Fruit fly (Drosophila melanogaster): Measurements from ENCODE around the gene NP15.6.

Gene NP15.6

dm6 chr3R:18983614-18984185 lies 43.5 kb upstream of the NP15.6 start, which contains the start of the genes snRNP-U1-C and gukh:
Gene snRNP-U1-C, minus strand, starts transcription at chr3R:18983650.
Gene gukh, plus strand, starts transcription at chr3R:18984025.
- peak; percentile 47 for TF ChIP-seq Ravus (GFP tag; IDR thresholded peaks at IDR 0.05)
- peak; percentile 35 for TF ChIP-seq Poxn (GFP tag; IDR thresholded peaks at IDR 0.05)
- no peak for TF ChIP-seq Gsc (GFP tag; IDR thresholded peaks at IDR 0.05)
- TF ChIP-seq vfl (GFP tag; optimal IDR thresholded peaks at IDR 0.05): peak; percentile 48
- peak; percentile 76 for TF ChIP-seq E2f2 (GFP tag; IDR thresholded peaks at IDR 0.05)
- TF ChIP-seq rib (GFP tag; IDR thresholded peaks at IDR 0.05): peak; percentile 35; the same call in 1 of the 2 replicates
- TF ChIP-seq CG8478 (optimal IDR thresholded peaks at IDR 0.05): no peak
- no peak for TF ChIP-seq Hr39 (optimal IDR thresholded peaks at IDR 0.05)
- TF ChIP-seq CG18599 (GFP tag; optimal IDR thresholded peaks at IDR 0.05): peak; percentile 85
- TF ChIP-seq Side (GFP tag; optimal IDR thresholded peaks at IDR 0.05): peak; percentile 25
- TF ChIP-seq Oli (tag; optimal IDR thresholded peaks at IDR 0.05): peak; percentile 77
- peak; percentile 79 for TF ChIP-seq CG14441 (GFP tag; IDR thresholded peaks at IDR 0.05)
- peak; percentile 20 for TF ChIP-seq Antp (GFP tag; optimal IDR thresholded peaks at IDR 0.05)
- TF ChIP-seq vnd (GFP tag; IDR thresholded peaks at IDR 0.05; ENCODE audit: partially characterized antibody): no peak; the same call in 1 of the 3 replicates
- peak; percentile 5 for TF ChIP-seq fu2 (GFP tag; optimal IDR thresholded peaks at IDR 0.05)
- TF ChIP-seq sqz (GFP tag; optimal IDR thresholded peaks at IDR 0.05): peak; percentile 45
- TF ChIP-seq Dll (GFP tag; IDR thresholded peaks at IDR 0.05; ENCODE audit: partially characterized antibody): peak; percentile 84
- TF ChIP-seq hth (optimal IDR thresholded peaks at IDR 0.05): no peak
- TF ChIP-seq ERR (GFP tag; optimal IDR thresholded peaks at IDR 0.05): no peak
- TF ChIP-seq sisA (GFP tag; IDR thresholded peaks at IDR 0.05): peak; percentile 68
- TF ChIP-seq CG31441 (GFP tag; IDR thresholded peaks at IDR 0.05): peak; percentile 86
- TF ChIP-seq CG17186 (GFP tag; optimal IDR thresholded peaks at IDR 0.05): peak; percentile 9
- TF ChIP-seq CG6272 (GFP tag; IDR thresholded peaks at IDR 0.05): peak; percentile 52
- no peak for TF ChIP-seq crol (GFP tag; IDR thresholded peaks at IDR 0.05)
- TF ChIP-seq CG34224 (GFP tag; IDR thresholded peaks at IDR 0.05; ENCODE audit: partially characterized antibody): peak; percentile 53
- peak; percentile 70 for TF ChIP-seq Abd-B (GFP tag; optimal IDR thresholded peaks at IDR 0.05)
- no peak for TF ChIP-seq CG14965 (GFP tag; optimal IDR thresholded peaks at IDR 0.05; ENCODE audit: borderline replicate concordance)
- peak; percentile 82 for TF ChIP-seq CG32767 (GFP tag; IDR thresholded peaks at IDR 0.05)
- TF ChIP-seq bbx (GFP tag; IDR thresholded peaks at IDR 0.05; ENCODE audit: partially characterized antibody): peak; percentile 53; the same call in 1 of the 2 replicates
- TF ChIP-seq twi (tag; optimal IDR thresholded peaks at IDR 0.05): peak; percentile 66
- TF ChIP-seq CG15514 (GFP tag; optimal IDR thresholded peaks at IDR 0.05): peak; percentile 79
- peak; percentile 45; the same call in 1 of the 3 replicates for TF ChIP-seq zen2 (GFP tag; IDR thresholded peaks at IDR 0.05; ENCODE audit: partially characterized antibody)
- peak; percentile 71 for TF ChIP-seq CG10543 (GFP tag; optimal IDR thresholded peaks at IDR 0.05)
- TF ChIP-seq CG8290 (GFP tag; optimal IDR thresholded peaks at IDR 0.05): peak; percentile 76
- TF ChIP-seq CG8290 (tag; optimal IDR thresholded peaks at IDR 0.05): peak in 1 of 2 experiments; percentile 91
- TF ChIP-seq CG15601 (tag; optimal IDR thresholded peaks at IDR 0.05): peak; percentile 73
- TF ChIP-seq Dref (GFP tag; IDR thresholded peaks at IDR 0.05): peak; percentile 74
- peak; percentile 57 for TF ChIP-seq CG2202 (tag; optimal IDR thresholded peaks at IDR 0.05)
- peak; percentile 29; the same call in 1 of the 3 replicates for TF ChIP-seq gce (GFP tag; IDR thresholded peaks at IDR 0.05)
- peak; percentile 5 for TF ChIP-seq Hey (tag; optimal IDR thresholded peaks at IDR 0.05)
- TF ChIP-seq CG17385 (GFP tag; optimal IDR thresholded peaks at IDR 0.05): peak; percentile 67
- peak; percentile 90 for TF ChIP-seq CG1603 (tag; optimal IDR thresholded peaks at IDR 0.05)
- TF ChIP-seq Gug (GFP tag; IDR thresholded peaks at IDR 0.05): peak; percentile 62
- TF ChIP-seq CG12219 (GFP tag; optimal IDR thresholded peaks at IDR 0.05): peak; percentile 61
- TF ChIP-seq CG9727 (GFP tag; optimal IDR thresholded peaks at IDR 0.05): peak; percentile 76
- TF ChIP-seq CG5953 (GFP tag; IDR thresholded peaks at IDR 0.05): peak; percentile 85
- peak; percentile 56 for TF ChIP-seq CG18764 (GFP tag; optimal IDR thresholded peaks at IDR 0.05)
- peak; percentile 28 for TF ChIP-seq CG17912 (GFP tag; optimal IDR thresholded peaks at IDR 0.05)
- no peak for TF ChIP-seq en (GFP tag; optimal IDR thresholded peaks at IDR 0.05)
- no peak for TF ChIP-seq sima (GFP tag; optimal IDR thresholded peaks at IDR 0.05)
- peak; percentile 55; the same call in 1 of the 3 replicates for TF ChIP-seq croc (GFP tag; conservative IDR thresholded peaks at IDR 0.05)

Data from whole organism, embryonic.